Fruit fly (Drosophila melanogaster) whole organism, embryonic: ENCODE results near the gene CG5181.

Source experiments
- Ada2b ChIP-seq: fragments of 200-800 bp; sonication (Bioruptor generic); IDR thresholded peaks from 2 replicates; pipeline ENCODE4 v1.3.6; 2022; ENCODE audit warnings: missing biosample characterization, missing genetic modification characterization
- C15 ChIP-seq: fragments of 200-800 bp; sonication (Bioruptor generic); IDR thresholded peaks from 3 replicates; pipeline ENCODE4 v1.3.6; 2022; ENCODE audit warnings: missing biosample characterization, missing genetic modification characterization
- CG10209 ChIP-seq: fragments of 200-800 bp; sonication (Bioruptor generic); optimal IDR thresholded peaks from 3 replicates; lab custom pipeline; 2017; ENCODE audit warnings: missing biosample characterization, mild to moderate bottlenecking, missing genetic modification characterization, missing genetic modification reagents
- CG11085 ChIP-seq: fragments of 200-800 bp; sonication (Bioruptor generic); IDR thresholded peaks from 2 replicates; pipeline ENCODE4 v1.3.6; 2022; ENCODE audit warnings: missing biosample characterization, missing genetic modification characterization
- CG15073 ChIP-seq: fragments of 200-800 bp; sonication (Bioruptor generic); optimal IDR thresholded peaks from 2 replicates; lab custom pipeline; 2016; ENCODE audit warnings: missing biosample characterization, missing genetic modification characterization
- CG1603 ChIP-seq: fragments of 200-800 bp; sonication (Bioruptor generic); optimal IDR thresholded peaks from 2 replicates; lab custom pipeline; 2019; ENCODE audit warnings: missing biosample characterization, mild to moderate bottlenecking, missing genetic modification characterization, moderate library complexity
- CG17361 ChIP-seq: fragments of 200-800 bp; sonication (Bioruptor generic); IDR thresholded peaks from 3 replicates; pipeline ENCODE4 v1.3.6; 2022; ENCODE audit warnings: missing biosample characterization, missing genetic modification characterization
- CG18262 ChIP-seq: fragments of 200-800 bp; optimal IDR thresholded peaks from 3 replicates; lab custom pipeline; 2019; ENCODE audit warnings: missing biosample characterization, mild to moderate bottlenecking, missing genetic modification characterization, moderate library complexity
- CG1832 ChIP-seq: fragments of 200-800 bp; sonication (Bioruptor generic); optimal IDR thresholded peaks from 2 replicates; lab custom pipeline; 2017; ENCODE audit warnings: missing biosample characterization, mild to moderate bottlenecking, missing genetic modification characterization, inconsistent platforms
- CG2129 ChIP-seq: fragments of 200-800 bp; sonication (Bioruptor generic); IDR thresholded peaks from 2 replicates; pipeline ENCODE4 v1.3.6; 2022; ENCODE audit warnings: missing biosample characterization, missing genetic modification characterization; ENCODE audit not compliant: partially characterized antibody
- CG2202 ChIP-seq: fragments of 200-800 bp; sonication (Bioruptor generic); optimal IDR thresholded peaks from 2 replicates; lab custom pipeline; 2018; ENCODE audit warnings: missing biosample characterization, mild to moderate bottlenecking, missing genetic modification characterization
- CG32772 ChIP-seq: fragments of 200-800 bp; sonication (Bioruptor generic); IDR thresholded peaks from 2 replicates; pipeline ENCODE4 v1.3.6; 2022; ENCODE audit warnings: missing biosample characterization, missing genetic modification characterization
- CG4707 ChIP-seq: fragments of 200-800 bp; sonication (Bioruptor generic); optimal IDR thresholded peaks from 2 replicates; lab custom pipeline; 2018; ENCODE audit warnings: missing biosample characterization, mild to moderate bottlenecking, missing genetic modification characterization, moderate library complexity
- CG7357 ChIP-seq: fragments of 200-800 bp; sonication (Bioruptor generic); IDR thresholded peaks from 3 replicates; pipeline ENCODE4 v1.3.6; 2022; ENCODE audit warnings: missing biosample characterization, missing genetic modification characterization
- CoRest ChIP-seq: fragments of 200-800 bp; sonication (Bioruptor generic); optimal IDR thresholded peaks from 3 replicates; lab custom pipeline; 2018; ENCODE audit warnings: missing biosample characterization, mild to moderate bottlenecking, missing genetic modification characterization, moderate library complexity
- D19A ChIP-seq: fragments of 200-800 bp; optimal IDR thresholded peaks from 3 replicates; lab custom pipeline; 2019; ENCODE audit warnings: missing biosample characterization, mild to moderate bottlenecking, missing genetic modification characterization, moderate library complexity
- Dbx ChIP-seq: fragments of 200-800 bp; sonication (Bioruptor generic); IDR thresholded peaks from 3 replicates; pipeline ENCODE4 v1.3.6; 2022; ENCODE audit warnings: missing biosample characterization, missing genetic modification characterization
- Dip3 ChIP-seq: fragments of 200-800 bp; sonication (Bioruptor generic); optimal IDR thresholded peaks from 3 replicates; lab custom pipeline; 2016; ENCODE audit warnings: missing biosample characterization, missing genetic modification characterization
- Dp ChIP-seq: fragments of 200-800 bp; sonication (Bioruptor generic); optimal IDR thresholded peaks from 2 replicates; lab custom pipeline; 2018; ENCODE audit warnings: missing biosample characterization, mild to moderate bottlenecking, missing genetic modification characterization, moderate library complexity
- Ets97D ChIP-seq: fragments of 200-800 bp; sonication (Bioruptor generic); optimal IDR thresholded peaks from 3 replicates; lab custom pipeline; 2016; ENCODE audit warnings: missing biosample characterization, missing genetic modification characterization
- Jarid2 ChIP-seq: fragments of 200-800 bp; sonication (Bioruptor generic); optimal IDR thresholded peaks from 3 replicates; lab custom pipeline; 2017; ENCODE audit warnings: mild to moderate bottlenecking, missing biosample characterization, missing genetic modification reagents, missing genetic modification characterization
- Lhr ChIP-seq: fragments of 200-800 bp; sonication (Bioruptor generic); optimal IDR thresholded peaks from 3 replicates; lab custom pipeline; 2017; ENCODE audit warnings: mild to moderate bottlenecking, missing biosample characterization, missing genetic modification reagents, missing genetic modification characterization
- Neu2 ChIP-seq: fragments of 200-800 bp; sonication (Bioruptor generic); optimal IDR thresholded peaks from 3 replicates; lab custom pipeline; 2016; ENCODE audit warnings: missing biosample characterization, missing genetic modification characterization, borderline replicate concordance
- Poxn ChIP-seq: fragments of 200-800 bp; sonication (Bioruptor generic); IDR thresholded peaks from 2 replicates; pipeline ENCODE4 v1.3.6; 2022; ENCODE audit warnings: missing biosample characterization, missing genetic modification characterization
- Taf1 ChIP-seq: fragments of 200-800 bp; sonication (Bioruptor generic); IDR thresholded peaks from 2 replicates; pipeline ENCODE4 v1.3.6; 2022; ENCODE audit warnings: missing biosample characterization, missing genetic modification characterization
- ac ChIP-seq: fragments of 200-800 bp; sonication (Bioruptor generic); optimal IDR thresholded peaks from 3 replicates; lab custom pipeline; 2017; ENCODE audit warnings: missing biosample characterization, mild to moderate bottlenecking, missing genetic modification characterization
- ase ChIP-seq: fragments of 200-800 bp; sonication (Bioruptor generic); IDR thresholded peaks from 3 replicates; pipeline ENCODE4 v1.3.6; 2022; ENCODE audit warnings: missing biosample characterization, missing genetic modification characterization
- ato ChIP-seq: fragments of 200-800 bp; sonication (Bioruptor generic); IDR thresholded peaks from 2 replicates; pipeline ENCODE4 v1.3.6; 2022; ENCODE audit warnings: missing biosample characterization, missing genetic modification characterization; ENCODE audit not compliant: partially characterized antibody
- cad ChIP-seq: fragments of >200 bp; optimal IDR thresholded peaks from 2 replicates; lab custom pipeline; 2017; ENCODE audit warnings: missing biosample characterization, missing genetic modification characterization
- chm ChIP-seq: fragments of 200-800 bp; sonication (Bioruptor generic); IDR thresholded peaks from 2 replicates; pipeline ENCODE4 v1.3.6; 2022; ENCODE audit warnings: missing biosample characterization, missing genetic modification characterization
- cwo ChIP-seq: fragments of 200-800 bp; sonication (Bioruptor generic); optimal IDR thresholded peaks from 3 replicates; lab custom pipeline; 2017; ENCODE audit warnings: missing biosample characterization, missing genetic modification characterization, mild to moderate bottlenecking, moderate library complexity, missing genetic modification reagents
- da ChIP-seq: fragments of 200-800 bp; sonication (Bioruptor generic); optimal IDR thresholded peaks from 2 replicates; lab custom pipeline; 2016; ENCODE audit warnings: missing biosample characterization, missing genetic modification characterization
- dati ChIP-seq: fragments of 200-800 bp; sonication (Bioruptor generic); IDR thresholded peaks from 2 replicates; pipeline ENCODE4 v1.3.6; 2022; ENCODE audit warnings: missing biosample characterization, missing genetic modification characterization
- dpn ChIP-seq, 2 experiments: fragments of 200-800 bp; sonication (Bioruptor generic); optimal IDR thresholded peaks; 3 replicates each; lab custom pipeline; 2016; ENCODE audit warnings: missing biosample characterization in 2 of 2, missing genetic modification characterization in 2 of 2
- ems ChIP-seq: fragments of 200-800 bp; sonication (Bioruptor generic); optimal IDR thresholded peaks from 3 replicates; lab custom pipeline; 2016; ENCODE audit warnings: missing biosample characterization, missing genetic modification characterization
- fd64A ChIP-seq: fragments of 200-800 bp; sonication (Bioruptor generic); optimal IDR thresholded peaks from 3 replicates; lab custom pipeline; 2018; ENCODE audit warnings: missing biosample characterization, mild to moderate bottlenecking, missing genetic modification characterization
- hb ChIP-seq: fragments of 200-800 bp; sonication (Bioruptor generic); IDR thresholded peaks from 3 replicates; pipeline ENCODE4 v1.3.6; 2022; ENCODE audit warnings: missing biosample characterization, missing genetic modification characterization; ENCODE audit not compliant: partially characterized antibody
- inv ChIP-seq: fragments of 200-800 bp; sonication (Bioruptor generic); IDR thresholded peaks from 2 replicates; pipeline ENCODE4 v1.3.6; 2022; ENCODE audit warnings: missing biosample characterization, missing genetic modification characterization; ENCODE audit not compliant: partially characterized antibody
- lilli ChIP-seq: fragments of 200-800 bp; sonication (Bioruptor generic); optimal IDR thresholded peaks from 3 replicates; lab custom pipeline; 2016; ENCODE audit warnings: missing biosample characterization, missing genetic modification characterization
- nerfin-2 ChIP-seq: fragments of 200-800 bp; sonication (Bioruptor generic); IDR thresholded peaks from 2 replicates; pipeline ENCODE4 v1.3.6; 2022; ENCODE audit warnings: missing biosample characterization, missing genetic modification characterization; ENCODE audit not compliant: partially characterized antibody
- pita ChIP-seq: fragments of 200-800 bp; sonication (Bioruptor generic); optimal IDR thresholded peaks from 2 replicates; lab custom pipeline; 2017; ENCODE audit warnings: missing biosample characterization, mild to moderate bottlenecking, missing genetic modification characterization
- pzg ChIP-seq: fragments of 200-800 bp; sonication (Bioruptor generic); optimal IDR thresholded peaks from 3 replicates; lab custom pipeline; 2018; ENCODE audit warnings: missing biosample characterization, mild to moderate bottlenecking, missing genetic modification characterization, moderate library complexity
- sim ChIP-seq: fragments of 200-800 bp; sonication (Bioruptor generic); IDR thresholded peaks from 2 replicates; pipeline ENCODE4 v1.3.6; 2022; ENCODE audit warnings: missing biosample characterization, missing genetic modification characterization
- sob ChIP-seq: fragments of 200-800 bp; sonication (Bioruptor generic); IDR thresholded peaks from 2 replicates; pipeline ENCODE4 v1.3.6; 2022; ENCODE audit warnings: missing biosample characterization, missing genetic modification characterization
- tgo ChIP-seq: fragments of 200-800 bp; sonication (Bioruptor generic); IDR thresholded peaks from 3 replicates; pipeline ENCODE4 v1.3.6; 2022; ENCODE audit warnings: missing biosample characterization, missing genetic modification characterization
- ttk ChIP-seq: fragments of 200-800 bp; sonication (Bioruptor generic); IDR thresholded peaks from 2 replicates; pipeline ENCODE4 v2.1.2; 2022; ENCODE audit warnings: missing biosample characterization, missing genetic modification characterization
- vnd ChIP-seq: fragments of 200-800 bp; sonication (Bioruptor generic); IDR thresholded peaks from 3 replicates; pipeline ENCODE4 v1.3.6; 2022; ENCODE audit warnings: missing biosample characterization, missing genetic modification characterization; ENCODE audit not compliant: partially characterized antibody
- zen ChIP-seq: fragments of 200-800 bp; sonication (Bioruptor generic); optimal IDR thresholded peaks from 3 replicates; lab custom pipeline; 2018; ENCODE audit warnings: missing biosample characterization, mild to moderate bottlenecking, missing genetic modification characterization, moderate library complexity
- zfh1 ChIP-seq: fragments of 200-800 bp; sonication (Bioruptor generic); IDR thresholded peaks from 3 replicates; pipeline ENCODE4 v1.3.6; 2022; ENCODE audit warnings: missing biosample characterization, missing genetic modification characterization

The CG5181 gene

dm6 chr2L:7387813-7388558 is 21.6 kb downstream of the CG5181 start, which contains the start of the genes CG5149 and gudu (continued):
- no peak for TF ChIP-seq CG1832 (GFP tag; lab: Kevin White, UChicago)
- peak; percentile 50 for TF ChIP-seq Dp (GFP tag; lab: Kevin White, UChicago)
- no peak for TF ChIP-seq ttk (GFP tag; lab: Robert Waterston, UW)
- TF ChIP-seq tgo: no peak
- TF ChIP-seq CoRest (tag; lab: Kevin White, UChicago): peak; percentile 12
- TF ChIP-seq Taf1 (GFP tag; lab: Robert Waterston, UW): no peak
- TF ChIP-seq Neu2: peak; percentile 80
- TF ChIP-seq cad (GFP tag; lab: Kevin White, UChicago): no peak
- TF ChIP-seq lilli (GFP tag; lab: Kevin White, UChicago): peak; percentile 7
- no peak for TF ChIP-seq sim
- peak; percentile 90 for TF ChIP-seq pzg
- peak; percentile 51 for TF ChIP-seq Lhr (GFP tag; lab: Kevin White, UChicago)
- peak; percentile 26; the same call in 1 of the 2 replicates for TF ChIP-seq sob (GFP tag; lab: Robert Waterston, UW)
- peak; percentile 73 for TF ChIP-seq vnd (GFP tag; lab: Robert Waterston, UW)
- no peak for TF ChIP-seq CG2202
- no peak for TF ChIP-seq CG11085 (GFP tag; lab: Robert Waterston, UW)
- TF ChIP-seq Ets97D: peak; percentile 51
- peak; percentile 0 for TF ChIP-seq ems
- 0 out of 2 replicates have a peak, but pooled peaks have one; percentile 18 for TF ChIP-seq Ada2b (GFP tag; lab: Robert Waterston, UW)
- no peak for TF ChIP-seq Poxn
- TF ChIP-seq CG32772 (GFP tag; lab: Robert Waterston, UW): 0 out of 2 replicates have a peak, but pooled peaks have one; percentile 28
- 0 out of 3 replicates have a peak, but pooled peaks have one; percentile 34 for TF ChIP-seq Dbx (GFP tag; lab: Robert Waterston, UW)
- peak; percentile 22 for TF ChIP-seq zen (tag; lab: Kevin White, UChicago)
- no peak for TF ChIP-seq fd64A (GFP tag; lab: Kevin White, UChicago)
- no peak for TF ChIP-seq CG15073 (GFP tag; lab: Kevin White, UChicago)
- TF ChIP-seq CG7357: no peak
- TF ChIP-seq pita (GFP tag; lab: Kevin White, UChicago): peak; percentile 94
- TF ChIP-seq hb (GFP tag; lab: Robert Waterston, UW): peak; percentile 85
- TF ChIP-seq D19A (tag; lab: Kevin White, UChicago): no peak
- no peak for TF ChIP-seq CG4707
- TF ChIP-seq ac: peak; percentile 49
- 0 out of 3 replicates have a peak, but pooled peaks have one; percentile 21 for TF ChIP-seq zfh1 (GFP tag; lab: Robert Waterston, UW)
- peak; percentile 26 for TF ChIP-seq Jarid2
- peak; percentile 51 for TF ChIP-seq CG2129 (GFP tag; lab: Robert Waterston, UW)
- peak; percentile 77 for TF ChIP-seq nerfin-2
- TF ChIP-seq da (GFP tag; lab: Kevin White, UChicago): no peak
- TF ChIP-seq inv (GFP tag; lab: Robert Waterston, UW): peak; percentile 89
- TF ChIP-seq dati (GFP tag; lab: Robert Waterston, UW): no peak
- peak; percentile 84 for TF ChIP-seq ato (GFP tag; lab: Robert Waterston, UW)
- no peak for TF ChIP-seq C15 (GFP tag; lab: Robert Waterston, UW)
- no peak for TF ChIP-seq Dip3
- TF ChIP-seq ase: no peak
- no peak for TF ChIP-seq cwo (GFP tag; lab: Kevin White, UChicago)
- TF ChIP-seq CG10209: no peak
- peak; percentile 76 for TF ChIP-seq CG1603 (tag; lab: Kevin White, UChicago)
- peak; percentile 52; the same call in 2 of the 3 replicates for TF ChIP-seq CG17361
- TF ChIP-seq dpn (GFP tag; optimal IDR thresholded peaks at IDR 0.05; lab: Kevin White, UChicago): no peak
- peak; percentile 31 for TF ChIP-seq CG18262
- no peak for TF ChIP-seq chm (GFP tag; lab: Robert Waterston, UW)
